Fruit fly (Drosophila melanogaster): ENCODE data around the gene CG1677.

The CG1677 gene

DNA sequence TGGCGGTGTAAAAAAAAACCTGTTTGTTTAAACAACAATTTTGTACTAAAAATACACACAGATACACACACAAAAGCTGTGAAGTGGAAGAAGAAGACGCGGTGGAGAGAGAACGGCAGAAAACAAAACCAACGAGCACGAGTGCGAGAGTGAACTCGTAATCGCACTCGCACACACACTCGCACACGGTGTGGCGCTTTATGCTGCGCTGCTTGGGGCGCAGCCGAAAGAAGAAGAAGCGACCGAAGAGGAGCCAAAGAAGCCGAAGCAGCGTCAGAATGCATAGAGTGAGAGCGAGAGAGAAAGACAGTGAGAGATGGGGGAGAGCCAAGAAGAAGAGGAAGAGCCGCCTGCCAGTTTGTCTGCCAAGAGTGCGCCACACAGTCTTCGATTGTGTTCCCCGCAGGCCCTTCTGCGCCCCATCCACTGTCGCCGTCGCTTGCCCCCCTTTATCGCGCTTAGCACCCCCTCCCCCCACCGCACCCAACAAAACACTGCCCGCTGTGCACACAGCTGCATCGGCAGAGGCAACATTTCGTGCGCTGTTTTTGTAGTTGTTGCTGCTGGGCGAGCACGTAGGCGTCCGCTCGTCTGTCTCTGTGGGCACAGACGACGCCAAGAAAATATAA is 104.8 kb downstream of the CG1677 start (continued):
- TF ChIP-seq vvl (GFP tag; IDR thresholded peaks at IDR 0.05), result 0 out of 2 replicates have a peak, but pooled peaks have one; percentile 9
- TF ChIP-seq psq (GFP tag; optimal IDR thresholded peaks at IDR 0.05), result peak; percentile 46
- no peak for TF ChIP-seq CG16779 (GFP tag; IDR thresholded peaks at IDR 0.05)
- TF ChIP-seq seq (GFP tag; IDR thresholded peaks at IDR 0.05), result no peak
- TF ChIP-seq CG11560 (tag; IDR thresholded peaks at IDR 0.05), result no peak
- no peak for TF ChIP-seq toy (GFP tag; IDR thresholded peaks at IDR 0.05)
- TF ChIP-seq CG9437 (GFP tag; optimal IDR thresholded peaks at IDR 0.05), result no peak
- 0 out of 3 replicates have a peak, but pooled peaks have one; percentile 19 for TF ChIP-seq otp (GFP tag; IDR thresholded peaks at IDR 0.05)
- TF ChIP-seq Rfx (GFP tag; IDR thresholded peaks at IDR 0.05), result peak; percentile 18; the same call in 1 of the 2 replicates
- TF ChIP-seq aop (GFP tag; IDR thresholded peaks at IDR 0.05), result no peak
- TF ChIP-seq stc (GFP tag; IDR thresholded peaks at IDR 0.05), result no peak
- no peak for TF ChIP-seq zen (tag; optimal IDR thresholded peaks at IDR 0.05)
- TF ChIP-seq Abd-B (GFP tag; optimal IDR thresholded peaks at IDR 0.05), result no peak
- peak; percentile 93 for TF ChIP-seq CG6175 (GFP tag; IDR thresholded peaks at IDR 0.05)
- TF ChIP-seq CG9932 (GFP tag; IDR thresholded peaks at IDR 0.05), result 0 out of 2 replicates have a peak, but pooled peaks have one; percentile 2
- TF ChIP-seq Med (GFP tag), result peak; percentile 94
- TF ChIP-seq Neu2 (GFP tag; optimal IDR thresholded peaks at IDR 0.05; ENCODE audit: borderline replicate concordance), result no peak
- TF ChIP-seq Stat92E (GFP tag; optimal IDR thresholded peaks at IDR 0.05), result no peak
- TF ChIP-seq Doc2 (GFP tag; IDR thresholded peaks at IDR 0.05), result no peak
- TF ChIP-seq Side (GFP tag; optimal IDR thresholded peaks at IDR 0.05), result no peak
- no peak for TF ChIP-seq CG12299 (tag; optimal IDR thresholded peaks at IDR 0.05)
- TF ChIP-seq CG34224 (GFP tag; IDR thresholded peaks at IDR 0.05; ENCODE audit: partially characterized antibody), result peak; percentile 46; the same call in 2 of the 3 replicates
- TF ChIP-seq eve (GFP tag; optimal IDR thresholded peaks at IDR 0.05), result no peak
- no peak for TF ChIP-seq pan (optimal IDR thresholded peaks at IDR 0.05)
- TF ChIP-seq pan (GFP tag; optimal IDR thresholded peaks at IDR 0.05 in 1 of 2, IDR thresholded peaks at IDR 0.05 in 1 of 2), result peak in 1 of 2 experiments; percentile 7
- TF ChIP-seq CG8924 (tag; optimal IDR thresholded peaks at IDR 0.05), result no peak
- no peak for TF ChIP-seq Tbp (GFP tag; optimal IDR thresholded peaks at IDR 0.05)
- no peak for TF ChIP-seq CG14860 (GFP tag; IDR thresholded peaks at IDR 0.05; ENCODE audit: partially characterized antibody)
- no peak for TF ChIP-seq gem (tag; optimal IDR thresholded peaks at IDR 0.05)
- no peak for TF ChIP-seq tin (GFP tag; optimal IDR thresholded peaks at IDR 0.05)
- no peak for TF ChIP-seq CG2889 (GFP tag; IDR thresholded peaks at IDR 0.05)
- no peak for TF ChIP-seq CG15479 (GFP tag; optimal IDR thresholded peaks at IDR 0.05)
- no peak for TF ChIP-seq NK7.1 (GFP tag; optimal IDR thresholded peaks at IDR 0.05)
- TF ChIP-seq CG4360 (GFP tag; IDR thresholded peaks at IDR 0.05), result peak; percentile 64
- TF ChIP-seq CG6254 (GFP tag; optimal IDR thresholded peaks at IDR 0.05), result no peak
- TF ChIP-seq vfl (GFP tag; optimal IDR thresholded peaks at IDR 0.05), result no peak
- TF ChIP-seq zen2 (GFP tag; IDR thresholded peaks at IDR 0.05; ENCODE audit: partially characterized antibody), result no peak
- TF ChIP-seq CG14710 (tag; optimal IDR thresholded peaks at IDR 0.05), result no peak
- TF ChIP-seq CG31441 (GFP tag; IDR thresholded peaks at IDR 0.05), result no peak
- TF ChIP-seq Drgx (GFP tag; IDR thresholded peaks at IDR 0.05), result no peak
- peak; percentile 14; the same call in 1 of the 2 replicates for TF ChIP-seq bbx (GFP tag; IDR thresholded peaks at IDR 0.05; ENCODE audit: partially characterized antibody)
- TF ChIP-seq shn (GFP tag; optimal IDR thresholded peaks at IDR 0.05), result peak; percentile 95
- no peak for TF ChIP-seq Doc3 (GFP tag; IDR thresholded peaks at IDR 0.05; ENCODE audit: partially characterized antibody)
- TF ChIP-seq tll (GFP tag; optimal IDR thresholded peaks at IDR 0.05), result no peak
- TF ChIP-seq CG17186 (GFP tag; optimal IDR thresholded peaks at IDR 0.05), result no peak
- no peak for TF ChIP-seq nerfin-2 (GFP tag; IDR thresholded peaks at IDR 0.05; ENCODE audit: partially characterized antibody)
- TF ChIP-seq stwl (tag; optimal IDR thresholded peaks at IDR 0.05), result no peak
- no peak for TF ChIP-seq cas (GFP tag; IDR thresholded peaks at IDR 0.05)
- no peak for TF ChIP-seq CG4328 (GFP tag; optimal IDR thresholded peaks at IDR 0.05)
- TF ChIP-seq CG10979 (tag; optimal IDR thresholded peaks at IDR 0.05), result no peak

Measured in whole organism, embryonic.